Worm (Caenorhabditis elegans) whole organism, young adult: ENCODE measurements around the gene C47D12.5.

Experiments
- B0035.1 ChIP-seq: sonication (generic microtip); optimal IDR thresholded peaks from 2 replicates; lab custom pipeline; 2016; ENCODE audit warnings: missing genetic modification characterization, mild to moderate bottlenecking, missing compliant biosample characterization, missing genotype, missing genetic modification reagents
- atf-7 ChIP-seq: sonication (generic microtip); optimal IDR thresholded peaks from 2 replicates; lab custom pipeline; 2017; ENCODE audit warnings: mild to moderate bottlenecking, missing genetic modification characterization, missing compliant biosample characterization
- attf-5 ChIP-seq: fragments of 200-800 bp; sonication (Bioruptor generic); optimal IDR thresholded peaks from 2 replicates; lab custom pipeline; 2018; ENCODE audit warnings: mild to moderate bottlenecking, missing genetic modification characterization, missing compliant biosample characterization
- efl-1 ChIP-seq: fragments of 150-350 bp; optimal IDR thresholded peaks from 2 replicates; lab custom pipeline; 2014; ENCODE audit warnings: missing biosample characterization, missing genetic modification reagents, missing genetic modification characterization
- lag-1 ChIP-seq: fragments of 200-800 bp; sonication (Bioruptor generic); IDR thresholded peaks from 2 replicates; pipeline ENCODE4 v1.3.6; 2022; ENCODE audit warnings: missing genetic modification reagents, missing genetic modification characterization, missing compliant biosample characterization
- lir-1 ChIP-seq: fragments of 200-800 bp; sonication (Bioruptor generic); conservative IDR thresholded peaks from 2 replicates; pipeline ENCODE4 v1.3.6; 2022; ENCODE audit warnings: missing genetic modification reagents, missing genetic modification characterization, missing compliant biosample characterization
- pha-4 ChIP-seq: fragments of 150-350 bp; sonication (generic microtip); optimal IDR thresholded peaks from 2 replicates; lab custom pipeline; 2014; ENCODE audit warnings: missing biosample characterization, missing genetic modification reagents, missing genetic modification characterization
- repo-1 ChIP-seq: sonication (generic microtip); optimal IDR thresholded peaks from 2 replicates; lab custom pipeline; 2017; ENCODE audit warnings: mild to moderate bottlenecking, missing genetic modification characterization, missing compliant biosample characterization
- snpc-4 ChIP-seq, 5 experiments: fragments of 150-350 bp in 1 of 5; sonication (generic microtip) in 4 of 5; optimal IDR thresholded peaks; 2 replicates each; lab custom pipeline; 2014 to 2018; ENCODE audit warnings: missing genetic modification characterization in 5 of 5, missing biosample characterization in 3 of 5, antibody characterized with exemption in 2 of 5, mild to moderate bottlenecking in 2 of 5, missing compliant biosample characterization in 2 of 5, missing genotype in 2 of 5, moderate library complexity in 2 of 5, missing genetic modification reagents in 1 of 5

DNA sequence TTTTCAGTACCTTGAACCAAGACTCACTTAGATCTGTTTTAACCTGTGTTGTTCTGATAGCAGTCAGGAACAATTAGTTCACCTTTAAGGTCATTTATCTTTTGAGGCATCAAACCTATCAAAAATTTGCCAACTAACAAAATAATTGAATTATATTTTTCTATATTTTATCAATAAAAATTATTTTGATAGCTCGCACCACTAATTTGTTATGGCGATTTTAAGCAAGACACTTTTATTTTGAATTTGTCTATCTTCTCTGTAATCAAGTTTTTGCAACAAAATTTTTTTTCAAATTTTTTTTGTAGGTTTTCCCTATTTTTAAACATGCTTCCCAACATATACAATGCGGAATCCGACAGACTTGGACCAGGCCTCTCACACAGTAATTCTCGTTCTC lies 3.6 kb upstream of the C47D12.5 start, which contains the start of gene kel-1:
- no peak for TF ChIP-seq attf-5
- no peak for TF ChIP-seq repo-1 (tag; lab: Kevin White, UChicago)
- TF ChIP-seq lir-1 (GFP tag; lab: Robert Waterston, UW): no peak
- no peak for TF ChIP-seq lag-1 (GFP tag; lab: Robert Waterston, UW)
- TF ChIP-seq pha-4 (tag; lab: Kevin White, UChicago): no peak
- TF ChIP-seq efl-1 (GFP tag; lab: Kevin White, UChicago): no peak
- TF ChIP-seq B0035.1 (tag; lab: Kevin White, UChicago): no peak
- TF ChIP-seq snpc-4 (GFP tag; optimal IDR thresholded peaks at IDR 0.05; lab: Kevin White, UChicago): no peak
- no peak for TF ChIP-seq snpc-4 (tag; optimal IDR thresholded peaks at IDR 0.05; lab: Kevin White, UChicago)
- TF ChIP-seq atf-7 (tag; lab: Kevin White, UChicago): no peak
